Worm (Caenorhabditis elegans) whole organism, L4 larva: ENCODE measurements around the gene M163.1.

Experiments used
- D1046.2 ChIP-seq: fragments of 200-800 bp; sonication (Bioruptor generic); IDR thresholded peaks from 2 replicates; pipeline ENCODE4 v1.3.6; 2022; ENCODE audit warnings: missing genetic modification characterization, missing compliant biosample characterization
- R02D3.7 ChIP-seq: fragments of 150-350 bp; sonication (generic microtip); optimal IDR thresholded peaks from 3 replicates; lab custom pipeline; 2014; ENCODE audit warnings: missing biosample characterization, missing genetic modification characterization
- Y105C5A.15 ChIP-seq: fragments of 200-800 bp; sonication (Bioruptor generic); IDR thresholded peaks from 2 replicates; pipeline ENCODE4 v1.3.6; 2022; ENCODE audit warnings: missing genetic modification characterization, missing compliant biosample characterization
- arid-1 ChIP-seq: fragments of 200-800 bp; sonication (Bioruptor generic); conservative IDR thresholded peaks from 2 replicates; pipeline ENCODE4 v1.3.6; 2022; ENCODE audit warnings: missing genetic modification reagents, missing genetic modification characterization, missing compliant biosample characterization
- ceh-20 ChIP-seq: fragments of 200-800 bp; sonication (Bioruptor generic); IDR thresholded peaks from 2 replicates; pipeline ENCODE4 v1.3.6; 2022; ENCODE audit warnings: missing genetic modification reagents, missing genetic modification characterization, missing compliant biosample characterization
- ceh-44 ChIP-seq: fragments of 200-800 bp; sonication (Bioruptor generic); IDR thresholded peaks from 2 replicates; pipeline ENCODE4 v1.3.6; 2022; ENCODE audit warnings: missing genetic modification reagents, missing genetic modification characterization, missing compliant biosample characterization
- ceh-82 ChIP-seq: sonication (generic microtip); optimal IDR thresholded peaks from 2 replicates; lab custom pipeline; 2017; ENCODE audit warnings: missing biosample characterization, missing genetic modification characterization
- cey-2 ChIP-seq: sonication (generic microtip); optimal IDR thresholded peaks from 3 replicates; lab custom pipeline; 2017; ENCODE audit warnings: missing genetic modification characterization, mild to moderate bottlenecking, missing compliant biosample characterization, antibody characterized with exemption, borderline replicate concordance; ENCODE audit not compliant: insufficient read depth
- ctbp-1 ChIP-seq: fragments of 200-800 bp; sonication (Bioruptor generic); IDR thresholded peaks from 2 replicates; pipeline ENCODE4 v1.3.6; 2022; ENCODE audit warnings: missing genetic modification reagents, missing genetic modification characterization, missing compliant biosample characterization
- daf-16 ChIP-seq, 3 experiments: sonication (generic microtip); optimal IDR thresholded peaks; 2 replicates each; lab custom pipeline; 2016 to 2017; ENCODE audit warnings: missing genetic modification characterization in 3 of 3, missing genetic modification reagents in 3 of 3, mild to moderate bottlenecking in 2 of 3, missing compliant biosample characterization in 2 of 3, missing biosample characterization in 1 of 3, moderate library complexity in 1 of 3
- daf-8 ChIP-seq: fragments of 200-800 bp; sonication (Bioruptor generic); IDR thresholded peaks from 2 replicates; pipeline ENCODE4 v1.3.6; 2022; ENCODE audit warnings: missing genetic modification characterization, missing compliant biosample characterization
- dmd-6 ChIP-seq: fragments of 200-800 bp; sonication (Bioruptor generic); IDR thresholded peaks from 2 replicates; pipeline ENCODE4 v1.3.6; 2022; ENCODE audit warnings: missing genetic modification reagents, missing genetic modification characterization, missing compliant biosample characterization
- dmd-8 ChIP-seq: fragments of 200-800 bp; sonication (Bioruptor generic); IDR thresholded peaks from 2 replicates; pipeline ENCODE4 v1.3.6; 2022; ENCODE audit warnings: missing genetic modification characterization, missing compliant biosample characterization
- dmd-9 ChIP-seq: fragments of 200-800 bp; sonication (Bioruptor generic); IDR thresholded peaks from 2 replicates; pipeline ENCODE4 v1.3.6; 2022; ENCODE audit warnings: missing genetic modification reagents, missing genetic modification characterization, missing compliant biosample characterization
- dve-1 ChIP-seq: sonication (generic microtip); optimal IDR thresholded peaks from 2 replicates; lab custom pipeline; 2017; ENCODE audit warnings: antibody characterized with exemption, mild to moderate bottlenecking, missing genetic modification characterization, missing compliant biosample characterization; ENCODE audit not compliant: insufficient read depth
- egl-27 ChIP-seq: sonication (generic microtip); optimal IDR thresholded peaks from 3 replicates; lab custom pipeline; 2017; ENCODE audit warnings: missing biosample characterization, missing genetic modification reagents, missing genetic modification characterization
- egl-43 ChIP-seq: fragments of 200-800 bp; sonication (Bioruptor generic); IDR thresholded peaks from 2 replicates; pipeline ENCODE4 v1.3.6; 2022; ENCODE audit warnings: missing genetic modification reagents, missing genetic modification characterization, missing compliant biosample characterization
- hlh-11 ChIP-seq: fragments of 200-800 bp; sonication (Bioruptor generic); optimal IDR thresholded peaks from 2 replicates; lab custom pipeline; 2018; ENCODE audit warnings: mild to moderate bottlenecking, missing genetic modification characterization, missing compliant biosample characterization
- hmg-1.1 ChIP-seq: fragments of 200-800 bp; sonication (Bioruptor generic); IDR thresholded peaks from 2 replicates; pipeline ENCODE4 v1.3.6; 2022; ENCODE audit warnings: missing genetic modification reagents, missing genetic modification characterization, missing compliant biosample characterization
- lim-7 ChIP-seq: fragments of 200-800 bp; sonication (Bioruptor generic); IDR thresholded peaks from 2 replicates; pipeline ENCODE4 v1.3.6; 2022; ENCODE audit warnings: missing genetic modification characterization, missing compliant biosample characterization
- lin-15B ChIP-seq: fragments of 150-350 bp; sonication (generic microtip); optimal IDR thresholded peaks from 3 replicates; lab custom pipeline; 2014; ENCODE audit warnings: missing biosample characterization, missing genetic modification characterization
- lin-29 ChIP-seq: fragments of 200-800 bp; sonication (Bioruptor generic); IDR thresholded peaks from 2 replicates; pipeline ENCODE4 v1.3.6; 2022; ENCODE audit warnings: missing genetic modification reagents, missing genetic modification characterization, missing compliant biosample characterization
- lin-38 ChIP-seq: fragments of 200-800 bp; sonication (Bioruptor generic); IDR thresholded peaks from 2 replicates; pipeline ENCODE4 v1.3.6; 2022; ENCODE audit warnings: missing genetic modification reagents, missing genetic modification characterization, missing compliant biosample characterization
- lir-3 ChIP-seq: sonication (generic microtip); optimal IDR thresholded peaks from 2 replicates; lab custom pipeline; 2016; ENCODE audit warnings: mild to moderate bottlenecking, missing genetic modification characterization, missing compliant biosample characterization
- mdt-29 ChIP-seq: fragments of 200-800 bp; sonication (Bioruptor generic); IDR thresholded peaks from 2 replicates; pipeline ENCODE4 v1.3.6; 2022; ENCODE audit warnings: missing genetic modification reagents, missing genetic modification characterization, missing compliant biosample characterization
- mep-1 ChIP-seq: fragments of 150-350 bp; sonication (generic microtip); optimal IDR thresholded peaks from 3 replicates; lab custom pipeline; 2014; ENCODE audit warnings: missing biosample characterization, missing genetic modification characterization
- mxl-3 ChIP-seq: fragments of 200-800 bp; sonication (Bioruptor generic); optimal IDR thresholded peaks from 2 replicates; lab custom pipeline; 2018; ENCODE audit warnings: mild to moderate bottlenecking, missing genetic modification characterization, missing compliant biosample characterization
- nhr-102 ChIP-seq: sonication (generic microtip); optimal IDR thresholded peaks from 2 replicates; lab custom pipeline; 2016; ENCODE audit warnings: mild to moderate bottlenecking, missing genetic modification characterization, moderate library complexity, missing compliant biosample characterization
- nhr-11 ChIP-seq: fragments of 150-350 bp; optimal IDR thresholded peaks from 2 replicates; lab custom pipeline; 2014; ENCODE audit warnings: missing biosample characterization, missing genetic modification characterization
- nhr-237 ChIP-seq: sonication (generic microtip); optimal IDR thresholded peaks from 2 replicates; lab custom pipeline; 2017; ENCODE audit warnings: missing biosample characterization, missing genetic modification characterization
- nhr-25 ChIP-seq: sonication (generic microtip); optimal IDR thresholded peaks from 2 replicates; lab custom pipeline; 2017; ENCODE audit warnings: missing genetic modification characterization, mild to moderate bottlenecking, missing compliant biosample characterization, antibody characterized with exemption, moderate library complexity, borderline replicate concordance; ENCODE audit not compliant: insufficient read depth
- nhr-76 ChIP-seq: fragments of 150-350 bp; optimal IDR thresholded peaks from 2 replicates; lab custom pipeline; 2014; ENCODE audit warnings: missing biosample characterization, missing genetic modification characterization
- rbr-2 ChIP-seq: sonication (generic microtip); optimal IDR thresholded peaks from 2 replicates; lab custom pipeline; 2016; ENCODE audit warnings: missing genotype, missing genetic modification characterization, missing compliant biosample characterization
- sdz-12 ChIP-seq: fragments of 200-800 bp; sonication (Bioruptor generic); optimal IDR thresholded peaks from 2 replicates; lab custom pipeline; 2018; ENCODE audit warnings: mild to moderate bottlenecking, missing genetic modification characterization, missing compliant biosample characterization
- set-16 ChIP-seq: fragments of 200-800 bp; sonication (Bioruptor generic); IDR thresholded peaks from 2 replicates; pipeline ENCODE4 v1.3.6; 2022; ENCODE audit warnings: missing genetic modification reagents, missing genetic modification characterization, missing compliant biosample characterization
- snpc-4 ChIP-seq: fragments of 150-350 bp; optimal IDR thresholded peaks from 2 replicates; lab custom pipeline; 2014; ENCODE audit warnings: missing biosample characterization, missing genetic modification characterization
- spr-3 ChIP-seq: fragments of 200-800 bp; sonication (Bioruptor generic); optimal IDR thresholded peaks from 2 replicates; lab custom pipeline; 2018; ENCODE audit warnings: mild to moderate bottlenecking, missing genetic modification characterization, missing compliant biosample characterization
- tag-97 ChIP-seq: fragments of 200-800 bp; sonication (Bioruptor generic); IDR thresholded peaks from 2 replicates; pipeline ENCODE4 v1.3.6; 2022; ENCODE audit warnings: missing genetic modification characterization, missing compliant biosample characterization
- tra-1 ChIP-seq: fragments of 200-800 bp; sonication (Bioruptor generic); IDR thresholded peaks from 2 replicates; pipeline ENCODE4 v1.3.6; 2022; ENCODE audit warnings: missing genetic modification reagents, missing genetic modification characterization, missing compliant biosample characterization
- unc-39 ChIP-seq: sonication (generic microtip); optimal IDR thresholded peaks from 2 replicates; lab custom pipeline; 2017; ENCODE audit warnings: missing biosample characterization, missing genetic modification characterization
- unc-62 ChIP-seq, 3 experiments: fragments of 150-350 bp in 1 of 3; sonication (generic microtip); optimal IDR thresholded peaks in 2 of 3; peaks in 1 of 3; 1 replicate in 1 of 3; 2 replicates in 2 of 3; lab custom pipeline; 2014 to 2017; ENCODE audit warnings: missing biosample characterization in 3 of 3, missing genetic modification characterization in 3 of 3, missing genetic modification reagents in 3 of 3, missing genotype in 1 of 3
- zfp-2 ChIP-seq: sonication (generic microtip); optimal IDR thresholded peaks from 2 replicates; lab custom pipeline; 2016; ENCODE audit warnings: mild to moderate bottlenecking, missing genetic modification characterization, missing compliant biosample characterization
- zfp-3 ChIP-seq: fragments of 200-800 bp; sonication (Bioruptor generic); conservative IDR thresholded peaks from 2 replicates; pipeline ENCODE4 v1.3.6; 2022; ENCODE audit warnings: missing genetic modification reagents, missing genetic modification characterization, missing compliant biosample characterization
- zip-11 ChIP-seq: fragments of 200-800 bp; sonication (Bioruptor generic); IDR thresholded peaks from 2 replicates; pipeline ENCODE4 v1.3.6; 2022; ENCODE audit warnings: missing genetic modification characterization, missing compliant biosample characterization
- zip-2 ChIP-seq: fragments of 150-350 bp; optimal IDR thresholded peaks from 2 replicates; lab custom pipeline; 2014; ENCODE audit warnings: missing biosample characterization, missing genetic modification characterization
- ztf-11 ChIP-seq: fragments of 150-350 bp; optimal IDR thresholded peaks from 2 replicates; lab custom pipeline; 2014; ENCODE audit warnings: missing biosample characterization, missing genetic modification characterization

Gene M163.1

ce11 chrX:14477338-14477737, 26.3 kb downstream of the M163.1 start:
- TF ChIP-seq mdt-29 (GFP tag; lab: Robert Waterston, UW) = peak; percentile 57; the same call in 1 of the 2 replicates
- peak; percentile 14 for TF ChIP-seq nhr-102 (tag; lab: Kevin White, UChicago)
- TF ChIP-seq zfp-3 (GFP tag; lab: Robert Waterston, UW) = no peak
- peak; percentile 30 for TF ChIP-seq dmd-6 (GFP tag; lab: Robert Waterston, UW)
- TF ChIP-seq egl-27 = no peak
- TF ChIP-seq ceh-44 (GFP tag; lab: Robert Waterston, UW) = 0 out of 2 replicates have a peak, but pooled peaks have one; percentile 20
- no peak for TF ChIP-seq rbr-2
- peak; percentile 68; the same call in 1 of the 2 replicates for TF ChIP-seq dmd-8 (GFP tag; lab: Robert Waterston, UW)
- no peak for TF ChIP-seq dmd-9 (GFP tag; lab: Robert Waterston, UW)
- no peak for TF ChIP-seq ceh-20
- TF ChIP-seq unc-39 = no peak
- TF ChIP-seq arid-1 (GFP tag; lab: Robert Waterston, UW) = no peak
- no peak; the same call in 1 of the 2 replicates for TF ChIP-seq lin-38 (GFP tag; lab: Robert Waterston, UW)
- TF ChIP-seq tra-1 = peak; percentile 26; the same call in 1 of the 2 replicates
- no peak for TF ChIP-seq daf-16 (GFP tag; optimal IDR thresholded peaks at IDR 0.05; lab: Kevin White, UChicago)
- TF ChIP-seq daf-16 (tag; optimal IDR thresholded peaks at IDR 0.05; lab: Kevin White, UChicago) = peak; percentile 30
- TF ChIP-seq R02D3.7 (tag; lab: Kevin White, UChicago) = no peak
- peak; percentile 76 for TF ChIP-seq snpc-4 (tag; lab: Kevin White, UChicago)
- TF ChIP-seq lim-7 = peak; percentile 63; the same call in 1 of the 2 replicates
- TF ChIP-seq sdz-12 (GFP tag; lab: Kevin White, UChicago) = no peak
- TF ChIP-seq ztf-11 = no peak
- TF ChIP-seq dve-1 = peak; percentile 27
- TF ChIP-seq Y105C5A.15 = peak; percentile 79; the same call in 1 of the 2 replicates
- TF ChIP-seq D1046.2 (GFP tag; lab: Robert Waterston, UW) = no peak
- TF ChIP-seq hmg-1.1 (GFP tag; lab: Robert Waterston, UW) = peak; percentile 47; the same call in 1 of the 2 replicates
- 0 out of 2 replicates have a peak, but pooled peaks have one; percentile 44 for TF ChIP-seq egl-43 (GFP tag; lab: Robert Waterston, UW)
- TF ChIP-seq mep-1 (tag; lab: Kevin White, UChicago) = no peak
- TF ChIP-seq zip-11 (GFP tag; lab: Robert Waterston, UW) = no peak
- peak; percentile 46; the same call in 1 of the 2 replicates for TF ChIP-seq daf-8 (GFP tag; lab: Robert Waterston, UW)
- no peak for TF ChIP-seq zfp-2 (tag; lab: Kevin White, UChicago)

- peak; percentile 39 for TF ChIP-seq sdz-12 (GFP tag; lab: Kevin White, UChicago)
- no peak for TF ChIP-seq set-16 (GFP tag; lab: Robert Waterston, UW)
- no peak for TF ChIP-seq nhr-11
- peak; percentile 73 for TF ChIP-seq spr-3 (GFP tag; lab: Kevin White, UChicago)
- TF ChIP-seq zip-2 (tag; lab: Kevin White, UChicago) = peak; percentile 100
- TF ChIP-seq lin-29 (GFP tag; lab: Robert Waterston, UW) = 0 out of 2 replicates have a peak, but pooled peaks have one; percentile 44
- no peak for TF ChIP-seq nhr-237 (tag; lab: Kevin White, UChicago)
- TF ChIP-seq zfp-2 (tag; lab: Kevin White, UChicago) = no peak
- peak; percentile 59; the same call in 1 of the 2 replicates for TF ChIP-seq dmd-8 (GFP tag; lab: Robert Waterston, UW)
- peak; percentile 36 for TF ChIP-seq mxl-3 (GFP tag; lab: Kevin White, UChicago)
- no peak for TF ChIP-seq nhr-25
- TF ChIP-seq lin-15B = no peak
- peak; percentile 60; the same call in 1 of the 2 replicates for TF ChIP-seq ctbp-1 (GFP tag; lab: Robert Waterston, UW)
- TF ChIP-seq tag-97 (GFP tag; lab: Robert Waterston, UW) = 0 out of 2 replicates have a peak, but pooled peaks have one; percentile 47
- 0 out of 2 replicates have a peak, but pooled peaks have one; percentile 54 for TF ChIP-seq daf-8 (GFP tag; lab: Robert Waterston, UW)
- TF ChIP-seq dmd-6 (GFP tag; lab: Robert Waterston, UW) = peak; percentile 63
- TF ChIP-seq ztf-11 = no peak
- no peak for TF ChIP-seq unc-62 (GFP tag; optimal IDR thresholded peaks at IDR 0.05 in 1 of 2; lab: Kevin White, UChicago)
- no peak for TF ChIP-seq unc-62 (tag; optimal IDR thresholded peaks at IDR 0.05; lab: Kevin White, UChicago)
- peak; percentile 28 for TF ChIP-seq lir-3 (tag; lab: Kevin White, UChicago)
- no peak for TF ChIP-seq ceh-82
- no peak for TF ChIP-seq hlh-11 (tag; lab: Kevin White, UChicago)
- TF ChIP-seq D1046.2 (GFP tag; lab: Robert Waterston, UW) = no peak
- no peak for TF ChIP-seq cey-2 (tag; lab: Kevin White, UChicago)
- TF ChIP-seq nhr-76 = no peak
- no peak for TF ChIP-seq unc-39
Observed at ce11 chrX:14476625-14477257, 26.9 kb downstream of the M163.1 start.
